Worm (Caenorhabditis elegans): ENCODE measurements around the gene mob-4.
A peak's percentile ranks its signal among the peaks of the same experiment; 100 is the strongest.

The mob-4 gene

ce11 chrIII:8242809-8243208, 17.9 kb downstream of the mob-4 start, which contains the start of gene C02F5.12 (continued):
- no peak for TF ChIP-seq fkh-10 (GFP tag; optimal IDR thresholded peaks at IDR 0.05)
- peak; percentile 63 for TF ChIP-seq mep-1 (tag; optimal IDR thresholded peaks at IDR 0.05)
- TF ChIP-seq nhr-48 (tag; optimal IDR thresholded peaks at IDR 0.05) = peak; percentile 9
- TF ChIP-seq dve-1 (tag; optimal IDR thresholded peaks at IDR 0.05; ENCODE audit: insufficient read depth) = peak; percentile 51
- TF ChIP-seq dmd-8 (GFP tag; IDR thresholded peaks at IDR 0.05) = 0 out of 2 replicates have a peak, but pooled peaks have one; percentile 45

- TF ChIP-seq mes-2 (tag; optimal IDR thresholded peaks at IDR 0.05; ENCODE audit: poor library complexity, severe bottlenecking) (peak; percentile 36), snpc-4 (tag; optimal IDR thresholded peaks at IDR 0.05) (no peak), lsy-2 (tag; optimal IDR thresholded peaks at IDR 0.05) (peak in 1 of 2 experiments; percentile 59), hmg-1.1 (GFP tag; IDR thresholded peaks at IDR 0.05) (no peak), lin-38 (GFP tag; IDR thresholded peaks at IDR 0.05) (0 out of 2 replicates have a peak, but pooled peaks have one; percentile 14), nhr-237 (tag; optimal IDR thresholded peaks at IDR 0.05) (no peak), dpl-1 (GFP tag; optimal IDR thresholded peaks at IDR 0.05) (peak; percentile 26), vab-7 (GFP tag; IDR thresholded peaks at IDR 0.05) (no peak)
These were observed 19.2 kb downstream of the mob-4 start, which contains the start of the genes pbs-6 and cids-1 for ce11 chrIII:8244052-8244451. pbs-6 (minus strand) TSS chrIII:8244092. cids-1 (plus strand) TSS chrIII:8244445.

- TF ChIP-seq ztf-11 (tag; optimal IDR thresholded peaks at IDR 0.05) = no peak
- TF ChIP-seq nhr-11 (tag; optimal IDR thresholded peaks at IDR 0.05) = no peak
- TF ChIP-seq gei-8 (GFP tag; optimal IDR thresholded peaks at IDR 0.05) = no peak
- TF ChIP-seq madf-5 (GFP tag; IDR thresholded peaks at IDR 0.05) = no peak
- TF ChIP-seq nhr-42 (GFP tag; IDR thresholded peaks at IDR 0.05) = no peak
- TF ChIP-seq nhr-102 (tag; optimal IDR thresholded peaks at IDR 0.05) = no peak
- no peak for TF ChIP-seq nhr-237 (tag; optimal IDR thresholded peaks at IDR 0.05)
- no peak for TF ChIP-seq tag-97 (GFP tag; IDR thresholded peaks at IDR 0.05)
- no peak for TF ChIP-seq lin-39 (tag; optimal IDR thresholded peaks at IDR 0.05)
- no peak for TF ChIP-seq F49E8.2 (tag; optimal IDR thresholded peaks at IDR 0.05; ENCODE audit: borderline replicate concordance)
- no peak for TF ChIP-seq set-16 (GFP tag; IDR thresholded peaks at IDR 0.05)
- no peak for TF ChIP-seq fos-1 (tag; optimal IDR thresholded peaks at IDR 0.05)
- TF ChIP-seq dmd-9 (GFP tag; IDR thresholded peaks at IDR 0.05) = no peak
- TF ChIP-seq lin-29 (GFP tag; IDR thresholded peaks at IDR 0.05) = no peak
- no peak for TF ChIP-seq daf-12 (tag; optimal IDR thresholded peaks at IDR 0.05)
- TF ChIP-seq rbr-2 (tag; optimal IDR thresholded peaks at IDR 0.05) = no peak
- TF ChIP-seq zag-1 (tag; optimal IDR thresholded peaks at IDR 0.05) = no peak
- no peak for TF ChIP-seq D1046.2 (GFP tag; IDR thresholded peaks at IDR 0.05)
- no peak for TF ChIP-seq zip-11 (GFP tag; IDR thresholded peaks at IDR 0.05)
These were observed 20.7 kb downstream of the mob-4 start, which contains the start of gene C02F5.3 for ce11 chrIII:8245591-8245990. C02F5.3 (plus strand) TSS chrIII:8245891.

ce11 chrIII:8247051-8247450, 22.2 kb downstream of the mob-4 start, which contains the start of gene C02F5.13:
C02F5.13 (plus strand) TSS chrIII:8247351.
- TF ChIP-seq hlh-11 (tag; optimal IDR thresholded peaks at IDR 0.05) = no peak
- no peak for TF ChIP-seq lin-1 (GFP tag; IDR thresholded peaks at IDR 0.05)
- no peak for TF ChIP-seq pha-4 (GFP tag; IDR thresholded peaks at IDR 0.05)
- no peak for TF ChIP-seq pha-4 (tag; optimal IDR thresholded peaks at IDR 0.05)
- no peak for TF ChIP-seq dmd-8 (GFP tag; IDR thresholded peaks at IDR 0.05)
- TF ChIP-seq aha-1 (tag) = no peak
- no peak for TF ChIP-seq nhr-237 (tag; optimal IDR thresholded peaks at IDR 0.05)
- TF ChIP-seq ctbp-1 (GFP tag; IDR thresholded peaks at IDR 0.05) = no peak
- no peak for TF ChIP-seq sdz-12 (GFP tag; optimal IDR thresholded peaks at IDR 0.05)
- no peak for TF ChIP-seq ceh-62 (tag; optimal IDR thresholded peaks at IDR 0.05)
- TF ChIP-seq jun-1 (tag; optimal IDR thresholded peaks at IDR 0.05) = no peak
- TF ChIP-seq ceh-32 (tag; optimal IDR thresholded peaks at IDR 0.05; ENCODE audit: poor library complexity) = no peak
- TF ChIP-seq hif-1 (tag; optimal IDR thresholded peaks at IDR 0.05) = no peak
- TF ChIP-seq ceh-28 (tag; optimal IDR thresholded peaks at IDR 0.05) = no peak
- no peak for TF ChIP-seq nhr-41 (GFP tag; IDR thresholded peaks at IDR 0.05)
- no peak for TF ChIP-seq lin-38 (GFP tag; IDR thresholded peaks at IDR 0.05)
